Fruit fly (Drosophila melanogaster) whole organism, adult: ENCODE measurements around the gene CCDC53.

Experiments
- CG11617 ChIP-seq: fragments of 200-800 bp; sonication (Bioruptor generic); optimal IDR thresholded peaks from 2 replicates; lab custom pipeline; 2017; ENCODE audit warnings: mild to moderate bottlenecking, missing biosample characterization, missing genetic modification reagents, missing genetic modification characterization
- CG1620 ChIP-seq: fragments of 200-800 bp; sonication (Bioruptor generic); optimal IDR thresholded peaks from 2 replicates; lab custom pipeline; 2016; ENCODE audit warnings: missing biosample characterization, missing genetic modification characterization
- CG33017 ChIP-seq: fragments of 200-800 bp; sonication (Bioruptor generic); optimal IDR thresholded peaks from 2 replicates; lab custom pipeline; 2018; ENCODE audit warnings: missing biosample characterization, mild to moderate bottlenecking, missing genetic modification characterization, moderate library complexity
- CG7045 ChIP-seq: fragments of 200-800 bp; sonication (Bioruptor generic); optimal IDR thresholded peaks from 2 replicates; lab custom pipeline; 2017; ENCODE audit warnings: missing biosample characterization, mild to moderate bottlenecking, missing genetic modification characterization
- Clk ChIP-seq: fragments of 200-800 bp; sonication (Bioruptor generic); optimal IDR thresholded peaks from 2 replicates; lab custom pipeline; 2017; ENCODE audit warnings: missing biosample characterization, missing genetic modification characterization
- Crg-1 ChIP-seq: fragments of 200-800 bp; sonication (Bioruptor generic); optimal IDR thresholded peaks from 2 replicates; lab custom pipeline; 2016; ENCODE audit warnings: missing biosample characterization, missing genetic modification characterization
- Hr96 ChIP-seq: fragments of 200-800 bp; sonication (Bioruptor generic); optimal IDR thresholded peaks from 2 replicates; lab custom pipeline; 2016; ENCODE audit warnings: missing biosample characterization, missing genetic modification characterization
- Mnt ChIP-seq: fragments of 200-800 bp; sonication (Bioruptor generic); optimal IDR thresholded peaks from 2 replicates; lab custom pipeline; 2016; ENCODE audit warnings: missing biosample characterization, mild to moderate bottlenecking, missing genetic modification characterization
- cnc ChIP-seq, 2 experiments: fragments of >200 bp; optimal IDR thresholded peaks; 2 replicates each; lab custom pipeline; 2017
- kay ChIP-seq: fragments of 200-800 bp; sonication (Bioruptor generic); peaks from one replicate; lab custom pipeline; 2016; ENCODE audit warnings: missing biosample characterization, missing genetic modification characterization, borderline replicate concordance
- pad ChIP-seq: fragments of 200-800 bp; sonication (Bioruptor generic); optimal IDR thresholded peaks from 3 replicates; lab custom pipeline; 2017; ENCODE audit warnings: missing biosample characterization, missing genetic modification characterization, mild to moderate bottlenecking, moderate library complexity, missing genetic modification reagents
- tj ChIP-seq: fragments of 200-800 bp; sonication (Bioruptor generic); optimal IDR thresholded peaks from 3 replicates; lab custom pipeline; 2017; ENCODE audit warnings: missing biosample characterization, mild to moderate bottlenecking, missing genetic modification characterization, moderate library complexity

DNA sequence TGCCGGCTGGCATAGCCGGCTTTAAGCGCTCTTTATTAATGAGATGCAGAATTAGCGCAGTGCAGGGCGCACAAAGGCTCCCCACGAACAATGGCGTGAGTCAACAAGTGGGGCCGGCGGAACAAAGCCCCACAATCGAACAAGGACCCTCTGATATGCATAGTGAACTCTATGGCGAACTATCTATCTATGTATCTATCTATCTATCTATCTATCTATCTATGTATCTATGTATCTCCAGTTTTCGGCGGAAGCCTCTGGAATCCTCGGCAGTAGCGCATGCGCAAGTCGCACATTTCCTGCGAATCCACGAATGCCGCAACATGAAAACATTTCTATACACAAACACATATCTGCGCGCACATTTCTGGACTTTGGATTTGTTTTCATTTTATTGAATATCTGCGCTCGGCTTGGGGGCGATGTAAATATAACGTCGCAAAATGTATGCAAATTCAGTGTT is 40.3 kb upstream of the CCDC53 start:
- TF ChIP-seq CG1620 (GFP tag; lab: Kevin White, UChicago) = no peak
- no peak for TF ChIP-seq tj (GFP tag; lab: Kevin White, UChicago)
- peak; percentile 66 for TF ChIP-seq CG7045 (GFP tag; lab: Kevin White, UChicago)
- peak; percentile 92 for TF ChIP-seq kay (GFP tag; lab: Kevin White, UChicago)
- peak; percentile 27 for TF ChIP-seq CG11617 (GFP tag; lab: Kevin White, UChicago)
- TF ChIP-seq Crg-1 = no peak
- peak; percentile 46 for TF ChIP-seq Mnt (GFP tag; lab: Kevin White, UChicago)
- no peak for TF ChIP-seq Clk (GFP tag; lab: Kevin White, UChicago)
- TF ChIP-seq Hr96 = no peak
- TF ChIP-seq cnc (optimal IDR thresholded peaks at IDR 0.05; lab: Kevin White, UChicago) = no peak
- no peak for TF ChIP-seq pad (GFP tag; lab: Kevin White, UChicago)
- TF ChIP-seq CG33017 (tag; lab: Kevin White, UChicago) = peak; percentile 67
